Worm (Caenorhabditis elegans) whole organism, L4 larva: Measurements from ENCODE around the gene F16F9.4.

Experiments used
- F10B5.3 ChIP-seq: sonication (generic microtip); optimal IDR thresholded peaks from 2 replicates; lab custom pipeline; 2016; ENCODE audit warnings: mild to moderate bottlenecking, missing genetic modification characterization, missing compliant biosample characterization
- F26F4.8 ChIP-seq: fragments of 200-800 bp; sonication (Bioruptor generic); conservative IDR thresholded peaks from 2 replicates; pipeline ENCODE4 v1.3.6; 2022; ENCODE audit warnings: missing genetic modification characterization, missing compliant biosample characterization
- F37D6.2 ChIP-seq: sonication (generic microtip); optimal IDR thresholded peaks from 2 replicates; lab custom pipeline; 2016; ENCODE audit warnings: mild to moderate bottlenecking, missing genetic modification characterization, missing compliant biosample characterization
- F49E8.2 ChIP-seq: sonication (generic microtip); optimal IDR thresholded peaks from 2 replicates; lab custom pipeline; 2016; ENCODE audit warnings: missing compliant biosample characterization, mild to moderate bottlenecking, missing genetic modification characterization, borderline replicate concordance
- R02D3.7 ChIP-seq: fragments of 150-350 bp; sonication (generic microtip); optimal IDR thresholded peaks from 3 replicates; lab custom pipeline; 2014; ENCODE audit warnings: missing biosample characterization, missing genetic modification characterization
- Y48G9A.11 ChIP-seq: fragments of 200-800 bp; sonication (Bioruptor generic); IDR thresholded peaks from 2 replicates; pipeline ENCODE4 v1.3.6; 2022; ENCODE audit warnings: missing genetic modification reagents, missing genetic modification characterization, missing compliant biosample characterization
- ZK546.5 ChIP-seq, 2 experiments: sonication (generic microtip); optimal IDR thresholded peaks; 2 replicates each; lab custom pipeline; 2017; ENCODE audit warnings: missing biosample characterization in 2 of 2, missing genetic modification characterization in 2 of 2
- aha-1 ChIP-seq: fragments of 150-350 bp; peaks from one replicate; lab custom pipeline; 2014; ENCODE audit warnings: missing biosample characterization, missing genetic modification characterization
- attf-4 ChIP-seq: sonication (generic microtip); optimal IDR thresholded peaks from 3 replicates; lab custom pipeline; 2017; ENCODE audit warnings: missing biosample characterization, missing genetic modification characterization
- ceh-82 ChIP-seq: sonication (generic microtip); optimal IDR thresholded peaks from 2 replicates; lab custom pipeline; 2017; ENCODE audit warnings: missing biosample characterization, missing genetic modification characterization
- dmd-6 ChIP-seq: fragments of 200-800 bp; sonication (Bioruptor generic); IDR thresholded peaks from 2 replicates; pipeline ENCODE4 v1.3.6; 2022; ENCODE audit warnings: missing genetic modification reagents, missing genetic modification characterization, missing compliant biosample characterization
- dmd-8 ChIP-seq: fragments of 200-800 bp; sonication (Bioruptor generic); IDR thresholded peaks from 2 replicates; pipeline ENCODE4 v1.3.6; 2022; ENCODE audit warnings: missing genetic modification characterization, missing compliant biosample characterization
- duxl-1 ChIP-seq: sonication (generic microtip); optimal IDR thresholded peaks from 2 replicates; lab custom pipeline; 2016; ENCODE audit warnings: mild to moderate bottlenecking, missing genetic modification characterization, moderate library complexity, missing compliant biosample characterization; ENCODE audit not compliant: poor library complexity
- egl-43 ChIP-seq: fragments of 200-800 bp; sonication (Bioruptor generic); IDR thresholded peaks from 2 replicates; pipeline ENCODE4 v1.3.6; 2022; ENCODE audit warnings: missing genetic modification reagents, missing genetic modification characterization, missing compliant biosample characterization
- fos-1 ChIP-seq: fragments of 150-350 bp; optimal IDR thresholded peaks from 2 replicates; lab custom pipeline; 2014; ENCODE audit warnings: missing biosample characterization, missing genetic modification characterization
- hlh-11 ChIP-seq: fragments of 200-800 bp; sonication (Bioruptor generic); optimal IDR thresholded peaks from 2 replicates; lab custom pipeline; 2018; ENCODE audit warnings: mild to moderate bottlenecking, missing genetic modification characterization, missing compliant biosample characterization
- hmg-1.1 ChIP-seq: fragments of 200-800 bp; sonication (Bioruptor generic); IDR thresholded peaks from 2 replicates; pipeline ENCODE4 v1.3.6; 2022; ENCODE audit warnings: missing genetic modification reagents, missing genetic modification characterization, missing compliant biosample characterization
- jun-1 ChIP-seq: fragments of 150-350 bp; optimal IDR thresholded peaks from 2 replicates; lab custom pipeline; 2014; ENCODE audit warnings: missing biosample characterization, missing genetic modification reagents, missing genetic modification characterization
- lin-38 ChIP-seq: fragments of 200-800 bp; sonication (Bioruptor generic); IDR thresholded peaks from 2 replicates; pipeline ENCODE4 v1.3.6; 2022; ENCODE audit warnings: missing genetic modification reagents, missing genetic modification characterization, missing compliant biosample characterization
- lir-3 ChIP-seq: sonication (generic microtip); optimal IDR thresholded peaks from 2 replicates; lab custom pipeline; 2016; ENCODE audit warnings: mild to moderate bottlenecking, missing genetic modification characterization, missing compliant biosample characterization
- nhr-28 ChIP-seq: fragments of 150-350 bp; optimal IDR thresholded peaks from 2 replicates; lab custom pipeline; 2014; ENCODE audit warnings: missing biosample characterization, missing genetic modification characterization
- nhr-77 ChIP-seq: fragments of 150-350 bp; optimal IDR thresholded peaks from 2 replicates; lab custom pipeline; 2014; ENCODE audit warnings: missing biosample characterization, missing genetic modification characterization
- pha-4 ChIP-seq, 2 experiments: fragments of 150-350 bp in 1 of 2; fragments of 200-800 bp in 1 of 2; sonication (Bioruptor generic) in 1 of 2; IDR thresholded peaks in 1 of 2; optimal IDR thresholded peaks in 1 of 2; 2 replicates each; pipeline versions ENCODE4 v1.3.6 to Lab custom; 2014 to 2022; ENCODE audit warnings: missing genetic modification characterization in 2 of 2, missing genetic modification reagents in 2 of 2, missing biosample characterization in 1 of 2, missing compliant biosample characterization in 1 of 2
- saeg-2 ChIP-seq: fragments of 200-800 bp; sonication (Bioruptor generic); IDR thresholded peaks from 2 replicates; pipeline ENCODE4 v1.3.6; 2022; ENCODE audit warnings: missing genetic modification reagents, missing genetic modification characterization, missing compliant biosample characterization
- snpc-1.2 ChIP-seq: fragments of 200-800 bp; sonication (Bioruptor generic); IDR thresholded peaks from 2 replicates; pipeline ENCODE4 v1.3.6; 2022; ENCODE audit warnings: missing genetic modification reagents, missing genetic modification characterization, missing compliant biosample characterization
- snpc-4 ChIP-seq: fragments of 150-350 bp; optimal IDR thresholded peaks from 2 replicates; lab custom pipeline; 2014; ENCODE audit warnings: missing biosample characterization, missing genetic modification characterization
- unc-130 ChIP-seq: sonication (generic microtip); optimal IDR thresholded peaks from 2 replicates; lab custom pipeline; 2016; ENCODE audit warnings: missing genetic modification reagents, missing genetic modification characterization, missing compliant biosample characterization
- unc-62 ChIP-seq, 3 experiments: fragments of 150-350 bp in 1 of 3; sonication (generic microtip); optimal IDR thresholded peaks in 2 of 3; peaks in 1 of 3; 1 replicate in 1 of 3; 2 replicates in 2 of 3; lab custom pipeline; 2014 to 2017; ENCODE audit warnings: missing biosample characterization in 3 of 3, missing genetic modification characterization in 3 of 3, missing genetic modification reagents in 3 of 3, missing genotype in 1 of 3
- vab-7 ChIP-seq: fragments of 200-800 bp; sonication (Bioruptor generic); IDR thresholded peaks from 2 replicates; pipeline ENCODE4 v1.3.6; 2022; ENCODE audit warnings: missing genetic modification reagents, missing genetic modification characterization, missing compliant biosample characterization
- zfp-3 ChIP-seq: fragments of 200-800 bp; sonication (Bioruptor generic); conservative IDR thresholded peaks from 2 replicates; pipeline ENCODE4 v1.3.6; 2022; ENCODE audit warnings: missing genetic modification reagents, missing genetic modification characterization, missing compliant biosample characterization
- zip-2 ChIP-seq: fragments of 150-350 bp; optimal IDR thresholded peaks from 2 replicates; lab custom pipeline; 2014; ENCODE audit warnings: missing biosample characterization, missing genetic modification characterization

F16F9.4 gene

ce11 chrX:8460958-8461357 is 2.2 kb downstream of the F16F9.4 start:
- no peak for TF ChIP-seq lin-38 (GFP tag; lab: Robert Waterston, UW)
- peak in 1 of 2 experiments; percentile 97 for TF ChIP-seq unc-62 (GFP tag; optimal IDR thresholded peaks at IDR 0.05 in 1 of 2; lab: Kevin White, UChicago)
- TF ChIP-seq unc-62 (tag; optimal IDR thresholded peaks at IDR 0.05; lab: Kevin White, UChicago) = no peak

- TF ChIP-seq F49E8.2 (no peak), duxl-1 (tag; lab: Kevin White, UChicago) (no peak), F26F4.8 (GFP tag; lab: Robert Waterston, UW) (no peak), jun-1 (no peak), aha-1 (tag; lab: Kevin White, UChicago) (peak; percentile 90), lir-3 (tag; lab: Kevin White, UChicago) (no peak), dmd-6 (GFP tag; lab: Robert Waterston, UW) (no peak), vab-7 (GFP tag; lab: Robert Waterston, UW) (no peak)
Measured at ce11 chrX:8459789-8460188, 3.4 kb downstream of the F16F9.4 start.

- peak; percentile 49; the same call in 1 of the 2 replicates for TF ChIP-seq snpc-1.2 (GFP tag; lab: Robert Waterston, UW)
Measured at ce11 chrX:8458917-8459316, 4.2 kb downstream of the F16F9.4 start.

ce11 chrX:8457314-8457713 is 5.8 kb downstream of the F16F9.4 start, which contains the start of gene F16F9.3:
TSS of gene F16F9.3 (plus strand) at chrX:8457614.
- TF ChIP-seq hlh-11 (tag; lab: Kevin White, UChicago) (no peak), saeg-2 (no peak), ZK546.5 (tag; optimal IDR thresholded peaks at IDR 0.05; lab: Kevin White, UChicago) (no peak), R02D3.7 (tag; lab: Kevin White, UChicago) (no peak), dmd-8 (GFP tag; lab: Robert Waterston, UW) (no peak), nhr-28 (tag; lab: Kevin White, UChicago) (no peak), ceh-82 (no peak), Y48G9A.11 (no peak), F37D6.2 (tag; lab: Kevin White, UChicago) (no peak), hmg-1.1 (GFP tag; lab: Robert Waterston, UW) (no peak), zip-2 (tag; lab: Kevin White, UChicago) (no peak), fos-1 (no peak), pha-4 (GFP tag; IDR thresholded peaks at IDR 0.05; lab: Robert Waterston, UW) (no peak), pha-4 (tag; optimal IDR thresholded peaks at IDR 0.05; lab: Kevin White, UChicago) (no peak), aha-1 (tag; lab: Kevin White, UChicago) (no peak), zfp-3 (GFP tag; lab: Robert Waterston, UW) (no peak)

- peak in 1 of 2 experiments; percentile 29 for TF ChIP-seq unc-62 (GFP tag; optimal IDR thresholded peaks at IDR 0.05 in 1 of 2; lab: Kevin White, UChicago)
- TF ChIP-seq unc-62 (tag; optimal IDR thresholded peaks at IDR 0.05; lab: Kevin White, UChicago) = no peak
- TF ChIP-seq snpc-4 (tag; lab: Kevin White, UChicago) = no peak
- no peak for TF ChIP-seq unc-130 (GFP tag; lab: Kevin White, UChicago)
- TF ChIP-seq F10B5.3 = no peak
- peak; percentile 8 for TF ChIP-seq nhr-28 (tag; lab: Kevin White, UChicago)
Measured at ce11 chrX:8455590-8456166, 7.5 kb downstream of the F16F9.4 start, which contains the start of gene dpy-6. TSS of gene dpy-6 (minus strand) at chrX:8455640.

- TF ChIP-seq nhr-77 (tag; lab: Kevin White, UChicago) (no peak), attf-4 (tag; lab: Kevin White, UChicago) (no peak), zip-2 (tag; lab: Kevin White, UChicago) (no peak), egl-43 (no peak), unc-62 (GFP tag; optimal IDR thresholded peaks at IDR 0.05 in 1 of 2; lab: Kevin White, UChicago) (peak in 1 of 2 experiments; percentile 57), unc-62 (tag; optimal IDR thresholded peaks at IDR 0.05; lab: Kevin White, UChicago) (no peak)
Measured at ce11 chrX:8446108-8446507, 17.1 kb downstream of the F16F9.4 start, which contains the start of gene F16F9.1. TSS of gene F16F9.1 (plus strand) at chrX:8446408.
